Worm (Caenorhabditis elegans) whole organism, young adult: ENCODE results near the gene T19C4.5.

ENCODE experiments used
- B0019.2 ChIP-seq: fragments of 200-800 bp; sonication (Bioruptor generic); conservative IDR thresholded peaks from 2 replicates; pipeline ENCODE4 v1.3.6; 2022; ENCODE audit warnings: missing genetic modification reagents, missing genetic modification characterization, missing compliant biosample characterization
- C06A6.2 ChIP-seq: fragments of 200-800 bp; sonication (Bioruptor generic); conservative IDR thresholded peaks from 2 replicates; pipeline ENCODE4 v1.3.6; 2022; ENCODE audit warnings: missing genetic modification characterization, missing compliant biosample characterization
- F52B5.7 ChIP-seq: sonication (generic microtip); optimal IDR thresholded peaks from 2 replicates; lab custom pipeline; 2016; ENCODE audit warnings: mild to moderate bottlenecking, missing genetic modification characterization, missing compliant biosample characterization
- F57C9.4 ChIP-seq: sonication (generic microtip); optimal IDR thresholded peaks from 2 replicates; lab custom pipeline; 2017; ENCODE audit warnings: mild to moderate bottlenecking, missing genetic modification characterization, missing compliant biosample characterization
- T07F8.4 ChIP-seq: sonication (generic microtip); optimal IDR thresholded peaks from 2 replicates; lab custom pipeline; 2016; ENCODE audit warnings: mild to moderate bottlenecking, missing genetic modification characterization, moderate library complexity, missing compliant biosample characterization
- Y67H2A.10 ChIP-seq: fragments of 200-800 bp; sonication (Bioruptor generic); conservative IDR thresholded peaks from 2 replicates; pipeline ENCODE4 v1.3.6; 2022; ENCODE audit warnings: missing genetic modification reagents, missing genetic modification characterization, missing compliant biosample characterization
- ama-1 ChIP-seq, 3 experiments: fragments of 150-350 bp in 1 of 3; sonication (generic microtip) in 2 of 3; optimal IDR thresholded peaks; 2 replicates each; lab custom pipeline; 2014 to 2018; ENCODE audit warnings: missing biosample characterization in 2 of 3, missing genetic modification characterization in 2 of 3, missing genetic modification reagents in 2 of 3
- aptf-3 ChIP-seq: fragments of 200-800 bp; sonication (Bioruptor generic); IDR thresholded peaks from 2 replicates; pipeline ENCODE4 v1.3.6; 2022; ENCODE audit warnings: missing genetic modification characterization, missing compliant biosample characterization
- athp-1 ChIP-seq: sonication (generic microtip); optimal IDR thresholded peaks from 2 replicates; lab custom pipeline; 2017; ENCODE audit warnings: mild to moderate bottlenecking, missing genetic modification characterization, missing compliant biosample characterization
- attf-3 ChIP-seq: fragments of 200-800 bp; sonication (Bioruptor generic); conservative IDR thresholded peaks from 2 replicates; pipeline ENCODE4 v1.3.6; 2022; ENCODE audit warnings: missing genetic modification reagents, missing genetic modification characterization, missing compliant biosample characterization
- attf-5 ChIP-seq: fragments of 200-800 bp; sonication (Bioruptor generic); optimal IDR thresholded peaks from 2 replicates; lab custom pipeline; 2018; ENCODE audit warnings: mild to moderate bottlenecking, missing genetic modification characterization, missing compliant biosample characterization
- bed-1 ChIP-seq: fragments of 200-800 bp; sonication (Bioruptor generic); IDR thresholded peaks from 2 replicates; pipeline ENCODE4 v1.3.6; 2022; ENCODE audit warnings: missing genetic modification reagents, missing genetic modification characterization, missing compliant biosample characterization
- cebp-2 ChIP-seq: fragments of 200-800 bp; sonication (Bioruptor generic); IDR thresholded peaks from 2 replicates; pipeline ENCODE4 v1.3.6; 2022; ENCODE audit warnings: missing genetic modification characterization, missing compliant biosample characterization
- ceh-100 ChIP-seq: fragments of 200-800 bp; sonication (Bioruptor generic); IDR thresholded peaks from 2 replicates; pipeline ENCODE4 v1.3.6; 2022; ENCODE audit warnings: missing genetic modification reagents, missing genetic modification characterization, missing compliant biosample characterization
- ceh-91 ChIP-seq: fragments of 200-800 bp; sonication (Bioruptor generic); IDR thresholded peaks from 2 replicates; pipeline ENCODE4 v1.3.6; 2022; ENCODE audit warnings: missing genetic modification reagents, missing genetic modification characterization, missing compliant biosample characterization
- chd-7 ChIP-seq: sonication (generic microtip); optimal IDR thresholded peaks from 2 replicates; lab custom pipeline; 2016; ENCODE audit warnings: mild to moderate bottlenecking, missing genetic modification characterization, moderate library complexity, missing compliant biosample characterization
- ekl-4 ChIP-seq: fragments of 200-800 bp; sonication (Bioruptor generic); IDR thresholded peaks from 2 replicates; pipeline ENCODE4 v1.3.6; 2022; ENCODE audit warnings: missing genetic modification reagents, missing genetic modification characterization, missing compliant biosample characterization
- ets-4 ChIP-seq: fragments of 200-800 bp; sonication (Bioruptor generic); optimal IDR thresholded peaks from 2 replicates; lab custom pipeline; 2018; ENCODE audit warnings: mild to moderate bottlenecking, missing genetic modification characterization, missing compliant biosample characterization
- fkh-3 ChIP-seq: sonication (generic microtip); optimal IDR thresholded peaks from 2 replicates; lab custom pipeline; 2016; ENCODE audit warnings: mild to moderate bottlenecking, missing genetic modification characterization, missing compliant biosample characterization
- hlh-12 ChIP-seq: sonication (generic microtip); optimal IDR thresholded peaks from 2 replicates; lab custom pipeline; 2016; ENCODE audit warnings: missing genetic modification characterization, missing compliant biosample characterization
- hmg-1.2 ChIP-seq: fragments of 200-800 bp; sonication (Bioruptor generic); IDR thresholded peaks from 2 replicates; pipeline ENCODE4 v1.3.6; 2022; ENCODE audit warnings: missing genetic modification reagents, missing genetic modification characterization, missing compliant biosample characterization
- let-526 ChIP-seq: fragments of 200-800 bp; sonication (Bioruptor generic); IDR thresholded peaks from 2 replicates; pipeline ENCODE4 v1.3.6; 2022; ENCODE audit warnings: missing genetic modification reagents, missing genetic modification characterization, missing compliant biosample characterization
- lin-26 ChIP-seq: fragments of 200-800 bp; sonication (Bioruptor generic); IDR thresholded peaks from 2 replicates; pipeline ENCODE4 v1.3.6; 2022; ENCODE audit warnings: missing genetic modification reagents, missing genetic modification characterization, missing compliant biosample characterization
- lir-1 ChIP-seq: fragments of 200-800 bp; sonication (Bioruptor generic); conservative IDR thresholded peaks from 2 replicates; pipeline ENCODE4 v1.3.6; 2022; ENCODE audit warnings: missing genetic modification reagents, missing genetic modification characterization, missing compliant biosample characterization
- mel-28 ChIP-seq: sonication (generic microtip); optimal IDR thresholded peaks from 2 replicates; lab custom pipeline; 2016; ENCODE audit warnings: borderline replicate concordance, mild to moderate bottlenecking, missing genetic modification characterization, missing compliant biosample characterization
- nfya-1 ChIP-seq: sonication (generic microtip); optimal IDR thresholded peaks from 2 replicates; lab custom pipeline; 2017; ENCODE audit warnings: antibody characterized with exemption, missing compliant biosample characterization, missing genetic modification characterization, borderline replicate concordance; ENCODE audit not compliant: insufficient read depth
- nhr-120 ChIP-seq: fragments of 200-800 bp; sonication (Bioruptor generic); IDR thresholded peaks from 2 replicates; pipeline ENCODE4 v1.3.6; 2022; ENCODE audit warnings: missing genetic modification characterization, missing compliant biosample characterization
- rcor-1 ChIP-seq: fragments of 200-800 bp; sonication (Bioruptor generic); IDR thresholded peaks from 2 replicates; pipeline ENCODE4 v1.3.6; 2022; ENCODE audit warnings: missing genetic modification reagents, missing genetic modification characterization, missing compliant biosample characterization
- rec-8 ChIP-seq, 2 experiments: sonication (generic microtip); optimal IDR thresholded peaks; 2 replicates each; lab custom pipeline; 2016; ENCODE audit warnings: mild to moderate bottlenecking in 2 of 2, missing genetic modification characterization in 2 of 2, missing genetic modification reagents in 2 of 2, missing genotype in 2 of 2, missing biosample characterization in 1 of 2, missing compliant biosample characterization in 1 of 2, moderate library complexity in 1 of 2
- repo-1 ChIP-seq: sonication (generic microtip); optimal IDR thresholded peaks from 2 replicates; lab custom pipeline; 2017; ENCODE audit warnings: mild to moderate bottlenecking, missing genetic modification characterization, missing compliant biosample characterization
- rpc-1 ChIP-seq, 2 experiments: fragments of 150-350 bp in 1 of 2; sonication (generic microtip) in 1 of 2; optimal IDR thresholded peaks; 2 replicates each; lab custom pipeline; 2014 to 2018; ENCODE audit warnings: missing biosample characterization in 1 of 2, missing genetic modification characterization in 1 of 2, missing genetic modification reagents in 1 of 2, missing genotype in 1 of 2
- snpc-1.1 ChIP-seq: sonication (generic microtip); optimal IDR thresholded peaks from 2 replicates; lab custom pipeline; 2017; ENCODE audit warnings: missing genetic modification characterization, mild to moderate bottlenecking, missing compliant biosample characterization, antibody characterized with exemption, moderate library complexity, missing genotype, missing genetic modification reagents; ENCODE audit not compliant: insufficient read depth
- snpc-4 ChIP-seq, 5 experiments: fragments of 150-350 bp in 1 of 5; sonication (generic microtip) in 4 of 5; optimal IDR thresholded peaks; 2 replicates each; lab custom pipeline; 2014 to 2018; ENCODE audit warnings: missing genetic modification characterization in 5 of 5, missing biosample characterization in 3 of 5, antibody characterized with exemption in 2 of 5, mild to moderate bottlenecking in 2 of 5, missing compliant biosample characterization in 2 of 5, missing genotype in 2 of 5, moderate library complexity in 2 of 5, missing genetic modification reagents in 1 of 5
- sptf-2 ChIP-seq: fragments of 200-800 bp; sonication (Bioruptor generic); optimal IDR thresholded peaks from 2 replicates; lab custom pipeline; 2018; ENCODE audit warnings: mild to moderate bottlenecking, missing genetic modification characterization, missing compliant biosample characterization
- tlf-1 ChIP-seq: fragments of 200-800 bp; sonication (Bioruptor generic); optimal IDR thresholded peaks from 2 replicates; lab custom pipeline; 2018; ENCODE audit warnings: mild to moderate bottlenecking, missing genetic modification characterization, missing compliant biosample characterization
- unc-62 ChIP-seq: fragments of 150-350 bp; optimal IDR thresholded peaks from 2 replicates; lab custom pipeline; 2014; ENCODE audit warnings: missing biosample characterization, missing genetic modification reagents, missing genetic modification characterization
- ztf-18 ChIP-seq: sonication (generic microtip); optimal IDR thresholded peaks from 2 replicates; lab custom pipeline; 2016; ENCODE audit warnings: missing genotype, mild to moderate bottlenecking, missing genetic modification characterization, missing compliant biosample characterization
- ztf-25 ChIP-seq: fragments of 200-800 bp; sonication (Bioruptor generic); IDR thresholded peaks from 2 replicates; pipeline ENCODE4 v1.3.6; 2022; ENCODE audit warnings: missing genetic modification reagents, missing genetic modification characterization, missing compliant biosample characterization
- ztf-26 ChIP-seq: sonication (generic microtip); optimal IDR thresholded peaks from 2 replicates; lab custom pipeline; 2017; ENCODE audit warnings: missing genetic modification characterization, missing compliant biosample characterization
- ztf-28 ChIP-seq: fragments of 200-800 bp; sonication (Bioruptor generic); IDR thresholded peaks from 2 replicates; pipeline ENCODE4 v1.3.6; 2022; ENCODE audit warnings: missing genetic modification reagents, missing genetic modification characterization, missing compliant biosample characterization

T19C4.5 gene

DNA sequence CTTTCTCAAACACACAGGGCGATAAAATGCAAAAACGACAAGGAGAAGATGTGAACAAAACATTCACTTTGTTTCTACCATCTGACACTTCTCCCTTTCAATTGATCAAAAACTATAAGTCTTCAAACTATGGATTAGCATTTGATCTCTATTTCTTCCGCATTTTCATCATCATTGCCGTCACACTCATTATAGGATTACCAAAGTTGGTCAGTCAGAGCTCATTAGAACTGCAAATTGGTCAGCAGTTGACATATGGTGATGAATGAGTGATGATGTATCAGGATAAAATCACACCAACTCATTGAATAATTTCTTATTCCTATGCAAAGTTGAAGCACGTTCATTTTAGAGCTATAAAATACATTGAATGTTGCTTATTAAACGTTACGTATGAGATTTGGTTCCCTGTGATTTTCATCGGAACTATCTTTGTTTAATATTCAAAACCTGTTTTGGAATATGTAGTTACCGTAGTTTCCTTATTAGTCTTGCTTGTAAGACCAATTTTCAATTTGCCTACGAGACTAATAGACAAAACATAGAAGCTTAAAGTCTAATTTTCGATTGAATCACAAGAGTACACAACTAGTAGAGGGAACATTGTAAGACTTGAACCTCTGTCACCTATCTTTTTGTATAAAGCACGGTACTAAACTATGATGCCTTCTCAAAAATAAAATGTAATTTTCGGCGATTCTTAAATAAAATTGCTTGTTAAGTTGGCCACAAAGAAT is 37.6 kb downstream of the T19C4.5 start:
- no peak for TF ChIP-seq lir-1
- no peak for TF ChIP-seq ceh-100 (GFP tag; lab: Robert Waterston, UW)
- no peak for TF ChIP-seq C06A6.2 (GFP tag; lab: Robert Waterston, UW)
- TF ChIP-seq attf-3, result no peak
- no peak for TF ChIP-seq mel-28 (tag; lab: Kevin White, UChicago)
- TF ChIP-seq, all 124 proteins: peak for 0

DNA sequence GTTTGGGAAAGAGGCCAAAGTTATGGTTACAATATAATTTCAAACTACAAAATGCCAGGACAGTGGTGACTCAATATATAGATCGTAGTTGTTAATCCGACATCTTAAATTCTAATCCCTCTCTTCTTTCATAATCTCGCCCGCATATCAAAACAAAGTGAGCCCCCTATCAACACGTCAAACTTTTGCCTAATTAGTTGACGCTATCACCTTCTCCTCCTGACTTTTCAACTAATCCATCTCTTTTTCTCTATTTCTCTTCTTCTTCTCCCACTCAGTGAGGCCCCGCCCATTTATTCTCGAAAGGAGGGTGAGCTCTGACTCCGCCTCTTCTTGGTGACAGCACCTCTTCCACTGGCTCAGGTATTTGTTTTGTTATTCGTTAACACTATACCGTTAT is 39.3 kb downstream of the T19C4.5 start:
- TF ChIP-seq hmg-1.2, result 0 out of 2 replicates have a peak, but pooled peaks have one; percentile 11
- TF ChIP-seq ztf-25 (GFP tag; lab: Robert Waterston, UW), result no peak
- no peak for TF ChIP-seq rcor-1 (GFP tag; lab: Robert Waterston, UW)

DNA sequence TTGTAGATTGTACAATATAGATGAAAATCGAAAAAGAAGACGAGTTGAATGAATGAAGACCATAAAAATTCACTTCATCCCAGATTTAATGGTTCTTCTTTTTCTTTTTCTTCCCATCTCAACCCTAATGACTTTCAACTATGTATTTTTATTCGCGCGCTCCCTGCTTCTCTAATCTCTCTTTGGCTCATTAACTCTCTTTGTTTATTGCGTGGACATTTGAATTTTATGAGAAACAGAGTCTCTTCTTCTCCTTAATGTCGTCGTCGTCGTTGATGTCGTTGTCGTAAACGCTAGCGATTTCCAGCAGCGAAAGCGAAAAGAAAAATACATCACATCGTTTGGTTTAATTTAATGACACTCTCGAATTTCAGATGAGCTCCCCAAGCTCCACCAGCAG is 42.6 kb downstream of the T19C4.5 start:
- TF ChIP-seq let-526 (GFP tag; lab: Robert Waterston, UW), result no peak
- no peak for TF ChIP-seq athp-1 (tag; lab: Kevin White, UChicago)
- TF ChIP-seq hlh-12 (tag; lab: Kevin White, UChicago), result no peak
- TF ChIP-seq ets-4 (GFP tag; lab: Kevin White, UChicago), result no peak
- no peak for TF ChIP-seq attf-5 (GFP tag; lab: Kevin White, UChicago)
- no peak for TF ChIP-seq F52B5.7
- no peak for TF ChIP-seq unc-62

DNA sequence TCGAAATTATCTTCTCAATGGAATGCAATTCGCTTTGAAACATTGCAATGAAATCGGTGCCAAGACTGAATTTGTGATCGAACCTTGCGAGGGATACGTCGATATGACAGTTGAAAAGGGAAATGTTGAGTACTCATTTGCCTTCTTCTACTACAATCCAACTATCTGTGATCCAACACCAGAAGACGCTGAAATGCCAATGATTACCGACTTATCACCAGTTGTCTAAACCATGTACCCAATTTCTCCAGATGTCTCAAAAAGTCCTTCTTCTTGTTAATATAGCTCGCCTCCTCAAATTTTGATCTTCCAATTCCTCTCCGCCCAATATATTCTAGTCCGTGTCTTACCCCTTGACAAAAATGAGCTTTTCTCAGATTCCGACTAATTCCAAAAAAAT is 44.1 kb downstream of the T19C4.5 start:
- no peak for TF ChIP-seq rpc-1 (optimal IDR thresholded peaks at IDR 0.05; lab: Kevin White, UChicago)
- TF ChIP-seq rpc-1 (tag; optimal IDR thresholded peaks at IDR 0.05; lab: Kevin White, UChicago), result no peak
- no peak for TF ChIP-seq bed-1 (GFP tag; lab: Robert Waterston, UW)
- no peak for TF ChIP-seq sptf-2 (GFP tag; lab: Kevin White, UChicago)
- TF ChIP-seq nhr-120 (GFP tag; lab: Robert Waterston, UW), result no peak
- no peak for TF ChIP-seq ceh-91 (GFP tag; lab: Robert Waterston, UW)
- no peak for TF ChIP-seq aptf-3 (GFP tag; lab: Robert Waterston, UW)
- no peak for TF ChIP-seq tlf-1
- TF ChIP-seq snpc-1.1 (tag; lab: Kevin White, UChicago), result no peak
- no peak for TF ChIP-seq athp-1 (tag; lab: Kevin White, UChicago)
- no peak for TF ChIP-seq rec-8 (tag; optimal IDR thresholded peaks at IDR 0.05; lab: Kevin White, UChicago)
- no peak for TF ChIP-seq snpc-4 (GFP tag; optimal IDR thresholded peaks at IDR 0.05; lab: Kevin White, UChicago)
- no peak for TF ChIP-seq snpc-4 (tag; optimal IDR thresholded peaks at IDR 0.05; lab: Kevin White, UChicago)
- no peak for TF ChIP-seq attf-5 (GFP tag; lab: Kevin White, UChicago)
- TF ChIP-seq F57C9.4 (tag; lab: Kevin White, UChicago), result no peak
- no peak for TF ChIP-seq B0019.2 (GFP tag; lab: Robert Waterston, UW)

DNA sequence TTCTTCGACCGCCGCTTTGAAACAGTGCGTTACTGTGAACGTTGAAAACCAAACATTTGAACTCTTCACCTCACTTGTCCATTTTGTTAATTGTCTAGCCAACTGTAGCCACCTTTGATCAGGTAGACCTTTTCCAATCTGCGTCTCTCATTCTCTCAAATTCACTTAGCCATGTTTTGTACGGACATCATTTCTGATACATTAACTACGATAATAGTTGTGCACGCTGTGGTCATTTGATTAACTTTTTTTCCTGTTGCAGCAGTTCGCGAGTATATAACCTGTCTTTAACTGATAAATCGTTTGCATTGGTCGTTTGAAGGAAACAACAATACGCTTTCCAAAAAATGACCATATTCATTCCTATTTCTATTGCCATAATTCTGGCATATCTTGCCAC is 45.4 kb downstream of the T19C4.5 start, which contains the start of gene cyp-29A2:
Gene cyp-29A2, plus strand, starts transcription at position 190 of the 400 bp plus-strand sequence.
- TF ChIP-seq ztf-25 (GFP tag; lab: Robert Waterston, UW), result no peak
- TF ChIP-seq Y67H2A.10 (GFP tag; lab: Robert Waterston, UW), result no peak
- TF ChIP-seq ekl-4 (GFP tag; lab: Robert Waterston, UW), result no peak
- no peak for TF ChIP-seq fkh-3
- TF ChIP-seq cebp-2, result no peak
- TF ChIP-seq snpc-1.1 (tag; lab: Kevin White, UChicago), result no peak
- no peak for TF ChIP-seq ama-1 (optimal IDR thresholded peaks at IDR 0.05; lab: Kevin White, UChicago)
- no peak for TF ChIP-seq ama-1 (GFP tag; optimal IDR thresholded peaks at IDR 0.05; lab: Kevin White, UChicago)
- TF ChIP-seq ztf-28 (GFP tag; lab: Robert Waterston, UW), result no peak
- TF ChIP-seq nfya-1 (tag; lab: Kevin White, UChicago), result no peak
- no peak for TF ChIP-seq ztf-18 (tag; lab: Kevin White, UChicago)
- TF ChIP-seq lin-26 (GFP tag; lab: Robert Waterston, UW), result no peak
- no peak for TF ChIP-seq repo-1 (tag; lab: Kevin White, UChicago)
- TF ChIP-seq chd-7, result no peak
- no peak for TF ChIP-seq T07F8.4 (tag; lab: Kevin White, UChicago)
- TF ChIP-seq ztf-26, result no peak
